Worm (Caenorhabditis elegans) whole organism, L1 larva: ENCODE data around the gene twk-43.

Experiments
- C04F5.9 ChIP-seq: sonication (generic microtip); optimal IDR thresholded peaks from 2 replicates; lab custom pipeline; 2016; ENCODE audit warnings: missing genetic modification characterization, missing compliant biosample characterization
- ces-1 ChIP-seq: fragments of 150-350 bp; optimal IDR thresholded peaks from 2 replicates; lab custom pipeline; 2014; ENCODE audit warnings: missing biosample characterization, missing genetic modification reagents, missing genetic modification characterization
- fos-1 ChIP-seq: fragments of 150-350 bp; optimal IDR thresholded peaks from 2 replicates; lab custom pipeline; 2014; ENCODE audit warnings: missing biosample characterization, missing genetic modification characterization
- skn-1 ChIP-seq: fragments of 150-350 bp; optimal IDR thresholded peaks from 2 replicates; lab custom pipeline; 2014; ENCODE audit warnings: missing biosample characterization, missing genetic modification characterization

DNA sequence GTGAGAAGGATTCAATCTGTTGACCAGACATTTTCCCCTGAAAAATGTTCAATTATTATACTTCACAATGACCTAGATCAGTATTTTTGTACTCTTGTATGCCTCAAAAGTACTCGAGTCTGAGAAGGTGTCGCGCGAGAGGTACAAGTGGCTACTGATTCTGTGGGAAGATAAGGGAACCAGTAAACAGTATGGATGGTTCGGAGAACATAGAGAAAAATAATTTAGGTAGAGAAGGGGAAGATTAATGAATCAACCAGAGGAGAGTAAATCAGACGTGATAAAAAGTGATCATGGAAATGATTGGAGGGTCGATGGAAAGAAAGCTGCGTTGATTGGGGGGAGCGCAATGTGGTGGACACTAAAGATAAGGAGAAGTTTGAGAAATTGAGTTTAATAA, 43.4 kb downstream of the twk-43 start:
- TF ChIP-seq fos-1 (no peak), ces-1 (GFP tag; lab: Kevin White, UChicago) (no peak), skn-1 (tag; lab: Kevin White, UChicago) (no peak), C04F5.9 (tag; lab: Kevin White, UChicago) (no peak)
